Fruit fly (Drosophila melanogaster) whole organism, embryonic: ENCODE measurements around the gene CG31122.

ENCODE experiments used
- Aef1 ChIP-seq: fragments of 200-800 bp; sonication (Bioruptor generic); IDR thresholded peaks from 3 replicates; pipeline ENCODE4 v1.3.6; 2022; ENCODE audit warnings: missing biosample characterization, missing genetic modification characterization
- Asciz ChIP-seq: fragments of 200-800 bp; sonication (Bioruptor generic); optimal IDR thresholded peaks from 2 replicates; lab custom pipeline; 2017; ENCODE audit warnings: missing biosample characterization, mild to moderate bottlenecking, missing genetic modification characterization, missing genetic modification reagents
- C15 ChIP-seq: fragments of 200-800 bp; sonication (Bioruptor generic); IDR thresholded peaks from 3 replicates; pipeline ENCODE4 v1.3.6; 2022; ENCODE audit warnings: missing biosample characterization, missing genetic modification characterization
- CG11085 ChIP-seq: fragments of 200-800 bp; sonication (Bioruptor generic); IDR thresholded peaks from 2 replicates; pipeline ENCODE4 v1.3.6; 2022; ENCODE audit warnings: missing biosample characterization, missing genetic modification characterization
- CG12219 ChIP-seq: fragments of 200-800 bp; sonication (Bioruptor generic); optimal IDR thresholded peaks from 3 replicates; lab custom pipeline; 2018; ENCODE audit warnings: missing biosample characterization, mild to moderate bottlenecking, missing genetic modification characterization
- CG12299 ChIP-seq: fragments of 200-800 bp; sonication (Bioruptor generic); optimal IDR thresholded peaks from 2 replicates; lab custom pipeline; 2018; ENCODE audit warnings: missing biosample characterization, mild to moderate bottlenecking, missing genetic modification characterization
- CG14050 ChIP-seq: fragments of 200-800 bp; sonication (Bioruptor generic); IDR thresholded peaks from 3 replicates; pipeline ENCODE4 v1.3.6; 2022; ENCODE audit warnings: missing biosample characterization, missing genetic modification characterization
- CG15514 ChIP-seq: fragments of 200-800 bp; sonication (Bioruptor generic); optimal IDR thresholded peaks from 3 replicates; lab custom pipeline; 2017; ENCODE audit warnings: missing biosample characterization, missing genetic modification characterization, mild to moderate bottlenecking, moderate library complexity, missing genetic modification reagents
- CG15696 ChIP-seq: fragments of 200-800 bp; sonication (Bioruptor generic); optimal IDR thresholded peaks from 2 replicates; lab custom pipeline; 2019; ENCODE audit warnings: missing biosample characterization, mild to moderate bottlenecking, missing genetic modification characterization, moderate library complexity
- CG17802 ChIP-seq: fragments of 200-800 bp; sonication (Bioruptor generic); optimal IDR thresholded peaks from 2 replicates; lab custom pipeline; 2018; ENCODE audit warnings: missing biosample characterization, mild to moderate bottlenecking, missing genetic modification characterization, moderate library complexity
- CG17912 ChIP-seq: fragments of 200-800 bp; sonication (Bioruptor generic); optimal IDR thresholded peaks from 2 replicates; lab custom pipeline; 2018; ENCODE audit warnings: missing biosample characterization, mild to moderate bottlenecking, missing genetic modification characterization
- CG18262 ChIP-seq: fragments of 200-800 bp; optimal IDR thresholded peaks from 3 replicates; lab custom pipeline; 2019; ENCODE audit warnings: missing biosample characterization, mild to moderate bottlenecking, missing genetic modification characterization, moderate library complexity
- CG2199 ChIP-seq: fragments of 200-800 bp; sonication (Bioruptor generic); IDR thresholded peaks from 3 replicates; pipeline ENCODE4 v1.3.6; 2022; ENCODE audit warnings: missing biosample characterization, missing genetic modification characterization
- CG2889 ChIP-seq: fragments of 200-800 bp; sonication (Bioruptor generic); IDR thresholded peaks from 3 replicates; pipeline ENCODE4 v1.3.6; 2022; ENCODE audit warnings: missing biosample characterization, missing genetic modification characterization
- CG42726 ChIP-seq: fragments of 200-800 bp; sonication (Bioruptor generic); IDR thresholded peaks from 2 replicates; pipeline ENCODE4 v1.3.6; 2022; ENCODE audit warnings: missing biosample characterization, missing genetic modification characterization; ENCODE audit not compliant: partially characterized antibody
- CG4854 ChIP-seq: fragments of 200-800 bp; sonication (Bioruptor generic); optimal IDR thresholded peaks from 2 replicates; lab custom pipeline; 2016; ENCODE audit warnings: missing biosample characterization, missing genetic modification characterization, inconsistent platforms
- CG7556 ChIP-seq: fragments of 200-800 bp; sonication (Bioruptor generic); optimal IDR thresholded peaks from 2 replicates; lab custom pipeline; 2017; ENCODE audit warnings: missing biosample characterization, mild to moderate bottlenecking, missing genetic modification characterization
- CG8924 ChIP-seq: fragments of 200-800 bp; optimal IDR thresholded peaks from 3 replicates; lab custom pipeline; 2019; ENCODE audit warnings: missing biosample characterization, mild to moderate bottlenecking, missing genetic modification characterization, moderate library complexity
- CG9727 ChIP-seq: fragments of 200-800 bp; sonication (Bioruptor generic); optimal IDR thresholded peaks from 3 replicates; lab custom pipeline; 2017; ENCODE audit warnings: missing biosample characterization, mild to moderate bottlenecking, missing genetic modification characterization
- CG9876 ChIP-seq: fragments of 200-800 bp; sonication (Bioruptor generic); optimal IDR thresholded peaks from 2 replicates; lab custom pipeline; 2016; ENCODE audit warnings: missing biosample characterization, missing genetic modification characterization
- CTCF ChIP-seq: fragments of 200-800 bp; sonication (Bioruptor generic); optimal IDR thresholded peaks from 2 replicates; lab custom pipeline; 2017; ENCODE audit warnings: missing biosample characterization, mild to moderate bottlenecking, missing genetic modification characterization, moderate library complexity
- CrebB ChIP-seq: fragments of 200-800 bp; sonication (Bioruptor generic); optimal IDR thresholded peaks from 3 replicates; lab custom pipeline; 2018; ENCODE audit warnings: missing biosample characterization, mild to moderate bottlenecking, missing genetic modification characterization
- D19A ChIP-seq: fragments of 200-800 bp; optimal IDR thresholded peaks from 3 replicates; lab custom pipeline; 2019; ENCODE audit warnings: missing biosample characterization, mild to moderate bottlenecking, missing genetic modification characterization, moderate library complexity
- Dll ChIP-seq: fragments of 200-800 bp; sonication (Bioruptor generic); IDR thresholded peaks from 4 replicates; pipeline ENCODE4 v1.3.6; 2022; ENCODE audit warnings: missing biosample characterization, missing genetic modification characterization; ENCODE audit not compliant: partially characterized antibody
- Ets97D ChIP-seq: fragments of 200-800 bp; sonication (Bioruptor generic); optimal IDR thresholded peaks from 3 replicates; lab custom pipeline; 2016; ENCODE audit warnings: missing biosample characterization, missing genetic modification characterization
- MBD-R2 ChIP-seq: fragments of 200-800 bp; sonication (Bioruptor generic); IDR thresholded peaks from 2 replicates; pipeline ENCODE4 v1.3.6; 2022; ENCODE audit warnings: missing biosample characterization, missing genetic modification characterization
- MESR4 ChIP-seq: fragments of 200-800 bp; sonication (Bioruptor generic); optimal IDR thresholded peaks from 2 replicates; lab custom pipeline; 2018; ENCODE audit warnings: missing biosample characterization, mild to moderate bottlenecking, missing genetic modification characterization, moderate library complexity
- NC2α ChIP-seq: fragments of 200-800 bp; sonication (Bioruptor generic); optimal IDR thresholded peaks from 2 replicates; lab custom pipeline; 2016; ENCODE audit warnings: missing biosample characterization, missing genetic modification characterization
- Neu2 ChIP-seq: fragments of 200-800 bp; sonication (Bioruptor generic); optimal IDR thresholded peaks from 3 replicates; lab custom pipeline; 2016; ENCODE audit warnings: missing biosample characterization, missing genetic modification characterization, borderline replicate concordance
- Nf-YA ChIP-seq: fragments of 200-800 bp; sonication (Bioruptor generic); IDR thresholded peaks from 2 replicates; pipeline ENCODE4 v1.3.6; 2022; ENCODE audit warnings: missing biosample characterization, missing genetic modification characterization
- Oaz ChIP-seq: fragments of 200-800 bp; sonication (Bioruptor generic); IDR thresholded peaks from 2 replicates; pipeline ENCODE4 v1.3.6; 2022; ENCODE audit warnings: missing biosample characterization, missing genetic modification characterization
- Oli ChIP-seq: fragments of 200-800 bp; sonication (Bioruptor generic); optimal IDR thresholded peaks from 2 replicates; lab custom pipeline; 2018; ENCODE audit warnings: missing biosample characterization, mild to moderate bottlenecking, missing genetic modification characterization, moderate library complexity
- Taf1 ChIP-seq: fragments of 200-800 bp; sonication (Bioruptor generic); IDR thresholded peaks from 2 replicates; pipeline ENCODE4 v1.3.6; 2022; ENCODE audit warnings: missing biosample characterization, missing genetic modification characterization
- az2 ChIP-seq: fragments of 200-800 bp; sonication (Bioruptor generic); optimal IDR thresholded peaks from 3 replicates; lab custom pipeline; 2016; ENCODE audit warnings: missing biosample characterization, missing genetic modification characterization
- bab2 ChIP-seq: fragments of 200-800 bp; sonication (Bioruptor generic); optimal IDR thresholded peaks from 2 replicates; lab custom pipeline; 2016; ENCODE audit warnings: missing biosample characterization, missing genetic modification characterization
- chm ChIP-seq: fragments of 200-800 bp; sonication (Bioruptor generic); IDR thresholded peaks from 2 replicates; pipeline ENCODE4 v1.3.6; 2022; ENCODE audit warnings: missing biosample characterization, missing genetic modification characterization
- crc ChIP-seq: fragments of 200-800 bp; sonication (Bioruptor generic); optimal IDR thresholded peaks from 2 replicates; lab custom pipeline; 2016; ENCODE audit warnings: missing biosample characterization, missing genetic modification characterization
- croc ChIP-seq: fragments of 200-800 bp; sonication (Bioruptor generic); conservative IDR thresholded peaks from 3 replicates; pipeline ENCODE4 v1.3.6; 2022; ENCODE audit warnings: missing biosample characterization, missing genetic modification characterization
- dysf ChIP-seq: fragments of 200-800 bp; sonication (Bioruptor generic); IDR thresholded peaks from 3 replicates; pipeline ENCODE4 v1.3.6; 2022; ENCODE audit warnings: missing biosample characterization, missing genetic modification characterization
- ems ChIP-seq: fragments of 200-800 bp; sonication (Bioruptor generic); optimal IDR thresholded peaks from 3 replicates; lab custom pipeline; 2016; ENCODE audit warnings: missing biosample characterization, missing genetic modification characterization
- en ChIP-seq: fragments of 200-800 bp; sonication (Bioruptor generic); optimal IDR thresholded peaks from 2 replicates; lab custom pipeline; 2016; ENCODE audit warnings: missing biosample characterization, missing genetic modification characterization
- fd64A ChIP-seq: fragments of 200-800 bp; sonication (Bioruptor generic); optimal IDR thresholded peaks from 3 replicates; lab custom pipeline; 2018; ENCODE audit warnings: missing biosample characterization, mild to moderate bottlenecking, missing genetic modification characterization
- grau ChIP-seq: fragments of 200-800 bp; optimal IDR thresholded peaks from 3 replicates; lab custom pipeline; 2019; ENCODE audit warnings: missing biosample characterization, mild to moderate bottlenecking, missing genetic modification characterization, moderate library complexity
- lilli ChIP-seq: fragments of 200-800 bp; sonication (Bioruptor generic); optimal IDR thresholded peaks from 3 replicates; lab custom pipeline; 2016; ENCODE audit warnings: missing biosample characterization, missing genetic modification characterization
- lmd ChIP-seq: fragments of 200-800 bp; sonication (Bioruptor generic); IDR thresholded peaks from 2 replicates; pipeline ENCODE4 v1.3.6; 2022; ENCODE audit warnings: missing biosample characterization, missing genetic modification characterization
- otp ChIP-seq: fragments of 200-800 bp; sonication (Bioruptor generic); IDR thresholded peaks from 3 replicates; pipeline ENCODE4, ENCODE4 v1.3.6; 2022; ENCODE audit warnings: missing biosample characterization, missing genetic modification characterization
- pzg ChIP-seq: fragments of 200-800 bp; sonication (Bioruptor generic); optimal IDR thresholded peaks from 3 replicates; lab custom pipeline; 2018; ENCODE audit warnings: missing biosample characterization, mild to moderate bottlenecking, missing genetic modification characterization, moderate library complexity
- sd ChIP-seq: fragments of 200-800 bp; sonication (Bioruptor generic); optimal IDR thresholded peaks from 3 replicates; lab custom pipeline; 2018; ENCODE audit warnings: missing biosample characterization, mild to moderate bottlenecking, missing genetic modification characterization, moderate library complexity
- shn ChIP-seq: fragments of 200-800 bp; sonication (Bioruptor generic); optimal IDR thresholded peaks from 3 replicates; lab custom pipeline; 2016; ENCODE audit warnings: missing biosample characterization, missing genetic modification characterization
- tgo ChIP-seq: fragments of 200-800 bp; sonication (Bioruptor generic); IDR thresholded peaks from 3 replicates; pipeline ENCODE4 v1.3.6; 2022; ENCODE audit warnings: missing biosample characterization, missing genetic modification characterization
- vnd ChIP-seq: fragments of 200-800 bp; sonication (Bioruptor generic); IDR thresholded peaks from 3 replicates; pipeline ENCODE4 v1.3.6; 2022; ENCODE audit warnings: missing biosample characterization, missing genetic modification characterization; ENCODE audit not compliant: partially characterized antibody
- yki ChIP-seq: fragments of >200 bp; optimal IDR thresholded peaks from 3 replicates; lab custom pipeline; 2018

CG31122 gene

DNA sequence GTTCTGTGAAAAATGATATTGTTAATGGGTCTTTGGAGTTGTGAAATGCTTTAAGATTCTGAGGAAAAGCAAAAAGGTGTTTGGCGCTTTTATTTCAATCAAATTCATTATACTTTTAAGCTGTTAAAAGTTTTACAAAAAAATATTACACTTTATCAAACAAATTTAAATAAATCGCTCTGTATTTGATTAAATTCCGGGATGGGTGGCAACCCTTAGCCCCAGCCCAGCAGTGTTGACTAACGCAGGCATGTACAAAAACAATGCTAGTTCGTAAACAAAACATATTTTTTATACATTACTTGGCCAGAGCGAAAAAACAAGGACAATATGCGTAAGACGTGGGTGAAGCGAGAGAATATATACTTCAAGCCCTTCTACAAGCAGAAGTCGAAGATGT lies 8.0 kb downstream of the CG31122 start, which contains the start of gene CG7685 (continued):
- TF ChIP-seq CrebB (tag; lab: Kevin White, UChicago) (peak; percentile 34), yki (no peak), az2 (GFP tag; lab: Kevin White, UChicago) (peak; percentile 66), CG7556 (GFP tag; lab: Kevin White, UChicago) (peak; percentile 61), fd64A (GFP tag; lab: Kevin White, UChicago) (no peak), NC2α (GFP tag; lab: Kevin White, UChicago) (no peak), dysf (GFP tag; lab: Robert Waterston, UW) (peak; percentile 50; the same call in 1 of the 3 replicates), Oaz (no peak), CTCF (GFP tag; lab: Kevin White, UChicago) (peak; percentile 12), Nf-YA (GFP tag; lab: Robert Waterston, UW) (no peak), chm (GFP tag; lab: Robert Waterston, UW) (peak; percentile 77; the same call in 1 of the 2 replicates), C15 (GFP tag; lab: Robert Waterston, UW) (no peak), CG9876 (GFP tag; lab: Kevin White, UChicago) (no peak), CG14050 (GFP tag; lab: Robert Waterston, UW) (peak; percentile 47; the same call in 2 of the 3 replicates), D19A (tag; lab: Kevin White, UChicago) (peak; percentile 58), CG15696 (peak; percentile 55), Ets97D (GFP tag; lab: Kevin White, UChicago) (peak; percentile 66), CG17802 (peak; percentile 18), sd (tag; lab: Kevin White, UChicago) (peak; percentile 49), lmd (GFP tag; lab: Robert Waterston, UW) (peak; percentile 56; the same call in 1 of the 2 replicates), Dll (GFP tag; lab: Robert Waterston, UW) (no peak), otp (no peak), vnd (no peak), CG12219 (GFP tag; lab: Kevin White, UChicago) (peak; percentile 29), CG8924 (tag; lab: Kevin White, UChicago) (peak; percentile 75), en (GFP tag; lab: Kevin White, UChicago) (peak; percentile 38), CG12299 (tag; lab: Kevin White, UChicago) (peak; percentile 57), Neu2 (GFP tag; lab: Kevin White, UChicago) (no peak), CG18262 (tag; lab: Kevin White, UChicago) (peak; percentile 48), croc (GFP tag; lab: Robert Waterston, UW) (no peak), Taf1 (GFP tag; lab: Robert Waterston, UW) (0 out of 2 replicates have a peak, but pooled peaks have one; percentile 8), Oli (tag; lab: Kevin White, UChicago) (peak; percentile 40), Aef1 (GFP tag; lab: Robert Waterston, UW) (peak; percentile 84), lilli (GFP tag; lab: Kevin White, UChicago) (peak; percentile 82), ems (GFP tag; lab: Kevin White, UChicago) (peak; percentile 66), CG4854 (GFP tag; lab: Kevin White, UChicago) (peak; percentile 68), CG17912 (GFP tag; lab: Kevin White, UChicago) (peak; percentile 8), grau (peak; percentile 72), MESR4 (GFP tag; lab: Kevin White, UChicago) (peak; percentile 57), bab2 (GFP tag; lab: Kevin White, UChicago) (peak; percentile 71), shn (GFP tag; lab: Kevin White, UChicago) (peak; percentile 34), CG9727 (GFP tag; lab: Kevin White, UChicago) (peak; percentile 40), CG15514 (GFP tag; lab: Kevin White, UChicago) (peak; percentile 81), crc (peak; percentile 60), tgo (GFP tag; lab: Robert Waterston, UW) (peak; percentile 37; the same call in 2 of the 3 replicates), CG2199 (GFP tag; lab: Robert Waterston, UW) (0 out of 3 replicates have a peak, but pooled peaks have one; percentile 32), CG2889 (no peak), Asciz (GFP tag; lab: Kevin White, UChicago) (peak; percentile 18), MBD-R2 (GFP tag; lab: Robert Waterston, UW) (peak; percentile 92), CG11085 (no peak), CG42726 (no peak), pzg (GFP tag; lab: Kevin White, UChicago) (peak; percentile 62)
